Worm (Caenorhabditis elegans) whole organism, young adult: ENCODE measurements around the gene bkip-1.

ENCODE experiments used
- B0035.1 ChIP-seq: sonication (generic microtip); optimal IDR thresholded peaks from 2 replicates; lab custom pipeline; 2016; ENCODE audit warnings: missing genetic modification characterization, mild to moderate bottlenecking, missing compliant biosample characterization, missing genotype, missing genetic modification reagents
- F55B11.4 ChIP-seq: sonication (generic microtip); optimal IDR thresholded peaks from 2 replicates; lab custom pipeline; 2016; ENCODE audit warnings: missing compliant biosample characterization, missing genetic modification characterization, borderline replicate concordance; ENCODE audit not compliant: insufficient read depth
- Y53G8AR.9 ChIP-seq: fragments of 200-800 bp; sonication (Bioruptor generic); conservative IDR thresholded peaks from 2 replicates; pipeline ENCODE4 v1.3.6; 2022; ENCODE audit warnings: missing genetic modification reagents, missing genetic modification characterization, missing compliant biosample characterization
- attf-6 ChIP-seq: fragments of 200-800 bp; sonication (Bioruptor generic); IDR thresholded peaks from 2 replicates; pipeline ENCODE4 v1.3.6; 2022; ENCODE audit warnings: missing genetic modification reagents, missing genetic modification characterization, missing compliant biosample characterization
- dpl-1 ChIP-seq: fragments of 150-350 bp; optimal IDR thresholded peaks from 2 replicates; lab custom pipeline; 2014; ENCODE audit warnings: missing biosample characterization, missing genetic modification reagents, missing genetic modification characterization
- egl-44 ChIP-seq: fragments of 200-800 bp; sonication (Bioruptor generic); IDR thresholded peaks from 2 replicates; pipeline ENCODE4 v1.3.6; 2022; ENCODE audit warnings: missing genetic modification reagents, missing genetic modification characterization, missing compliant biosample characterization
- hlh-26 ChIP-seq: fragments of 200-800 bp; sonication (Bioruptor generic); conservative IDR thresholded peaks from 2 replicates; pipeline ENCODE4 v1.3.6; 2022; ENCODE audit warnings: missing genetic modification reagents, missing genetic modification characterization, missing compliant biosample characterization
- rpc-1 ChIP-seq, 2 experiments: fragments of 150-350 bp in 1 of 2; sonication (generic microtip) in 1 of 2; optimal IDR thresholded peaks; 2 replicates each; lab custom pipeline; 2014 to 2018; ENCODE audit warnings: missing biosample characterization in 1 of 2, missing genetic modification characterization in 1 of 2, missing genetic modification reagents in 1 of 2, missing genotype in 1 of 2
- snpc-3.4 ChIP-seq: sonication (generic microtip); optimal IDR thresholded peaks from 2 replicates; lab custom pipeline; 2017; ENCODE audit warnings: missing genetic modification characterization, mild to moderate bottlenecking, missing compliant biosample characterization, antibody characterized with exemption, moderate library complexity, missing genotype, missing genetic modification reagents
- ztf-3 ChIP-seq: fragments of 200-800 bp; sonication (Bioruptor generic); optimal IDR thresholded peaks from 2 replicates; lab custom pipeline; 2018; ENCODE audit warnings: mild to moderate bottlenecking, missing genetic modification characterization, missing compliant biosample characterization

DNA sequence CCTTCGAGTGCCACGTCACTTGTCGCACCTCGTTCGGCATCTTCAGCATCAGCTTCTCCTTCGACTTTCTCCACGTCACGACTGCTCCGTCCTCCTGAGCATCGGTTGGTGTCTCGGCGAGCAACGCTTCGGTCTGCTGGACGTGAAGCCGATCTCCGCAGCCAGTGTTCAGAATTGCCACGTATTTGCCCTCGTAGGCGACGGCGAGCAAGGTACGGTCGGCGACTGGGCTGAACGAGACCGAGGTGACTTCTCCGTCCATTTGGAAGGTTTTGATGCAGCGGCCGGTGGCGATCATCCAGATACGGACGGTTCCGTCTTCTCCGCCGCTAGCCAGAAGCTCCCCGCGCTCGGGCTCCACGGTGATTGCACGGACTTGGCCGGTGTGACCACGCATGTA, 51.2 kb downstream of the bkip-1 start:
- TF ChIP-seq ztf-3 (GFP tag; lab: Kevin White, UChicago) (no peak), Y53G8AR.9 (GFP tag; lab: Robert Waterston, UW) (no peak), dpl-1 (GFP tag; lab: Kevin White, UChicago) (no peak), attf-6 (GFP tag; lab: Robert Waterston, UW) (no peak), egl-44 (no peak), rpc-1 (optimal IDR thresholded peaks at IDR 0.05; lab: Kevin White, UChicago) (no peak), rpc-1 (tag; optimal IDR thresholded peaks at IDR 0.05; lab: Kevin White, UChicago) (no peak), snpc-3.4 (no peak), F55B11.4 (no peak), B0035.1 (tag; lab: Kevin White, UChicago) (no peak), hlh-26 (GFP tag; lab: Robert Waterston, UW) (no peak)
